Worm (Caenorhabditis elegans) whole organism, L3 larva: ENCODE results near the gene Y55D9A.2.

Experiments used
- R02D3.7 ChIP-seq: fragments of 150-350 bp; optimal IDR thresholded peaks from 2 replicates; lab custom pipeline; 2014; ENCODE audit warnings: missing biosample characterization, missing genetic modification characterization
- ZK546.5 ChIP-seq: sonication (generic microtip); optimal IDR thresholded peaks from 2 replicates; lab custom pipeline; 2017; ENCODE audit warnings: missing biosample characterization, missing genetic modification characterization
- aly-2 ChIP-seq: fragments of 150-350 bp; optimal IDR thresholded peaks from 2 replicates; lab custom pipeline; 2014; ENCODE audit warnings: missing biosample characterization, missing genetic modification characterization
- ama-1 ChIP-seq: fragments of 150-350 bp; optimal IDR thresholded peaks from 2 replicates; lab custom pipeline; 2018
- ceh-16 ChIP-seq: sonication (generic microtip); optimal IDR thresholded peaks from 2 replicates; lab custom pipeline; 2017; ENCODE audit warnings: missing biosample characterization, missing genetic modification characterization
- ceh-28 ChIP-seq: fragments of 150-350 bp; optimal IDR thresholded peaks from 2 replicates; lab custom pipeline; 2014; ENCODE audit warnings: missing biosample characterization, missing genetic modification reagents, missing genetic modification characterization
- ceh-82 ChIP-seq: fragments of 150-350 bp; optimal IDR thresholded peaks from 2 replicates; lab custom pipeline; 2014; ENCODE audit warnings: missing biosample characterization, missing genetic modification characterization
- ceh-9 ChIP-seq: sonication (generic microtip); optimal IDR thresholded peaks from 2 replicates; lab custom pipeline; 2018; ENCODE audit warnings: missing biosample characterization, missing genetic modification characterization
- daf-12 ChIP-seq: fragments of 150-350 bp; optimal IDR thresholded peaks from 2 replicates; lab custom pipeline; 2014; ENCODE audit warnings: missing biosample characterization, missing genetic modification reagents, missing genetic modification characterization
- egl-27 ChIP-seq: sonication (generic microtip); optimal IDR thresholded peaks from 4 replicates; lab custom pipeline; 2017; ENCODE audit warnings: missing biosample characterization, missing genetic modification reagents, missing genetic modification characterization
- egl-5 ChIP-seq: fragments of 150-350 bp; optimal IDR thresholded peaks from 2 replicates; lab custom pipeline; 2017; ENCODE audit warnings: missing biosample characterization, missing genetic modification reagents, missing genetic modification characterization, inconsistent platforms
- elt-1 ChIP-seq: fragments of 150-350 bp; optimal IDR thresholded peaks from 2 replicates; lab custom pipeline; 2014; ENCODE audit warnings: missing biosample characterization, missing genetic modification characterization
- elt-2 ChIP-seq: sonication (generic microtip); optimal IDR thresholded peaks from 2 replicates; lab custom pipeline; 2016; ENCODE audit warnings: missing genetic modification reagents, mild to moderate bottlenecking, missing genetic modification characterization, missing compliant biosample characterization
- elt-3 ChIP-seq, 3 experiments: fragments of 150-350 bp in 1 of 3; sonication (generic microtip) in 2 of 3; optimal IDR thresholded peaks; 2 replicates in 2 of 3; 4 replicates in 1 of 3; lab custom pipeline; 2014 to 2017; ENCODE audit warnings: missing biosample characterization in 3 of 3, missing genetic modification characterization in 3 of 3
- eor-1 ChIP-seq, 2 experiments: fragments of 150-350 bp; optimal IDR thresholded peaks; 2 replicates each; lab custom pipeline; 2014 to 2018; ENCODE audit warnings: missing biosample characterization in 2 of 2, missing genetic modification characterization in 2 of 2
- fkh-10 ChIP-seq: sonication (generic microtip); optimal IDR thresholded peaks from 2 replicates; lab custom pipeline; 2017; ENCODE audit warnings: missing biosample characterization, missing genetic modification reagents, missing genetic modification characterization
- fkh-2 ChIP-seq: fragments of 150-350 bp; optimal IDR thresholded peaks from 2 replicates; lab custom pipeline; 2014; ENCODE audit warnings: missing biosample characterization, missing genetic modification reagents, missing genetic modification characterization
- fos-1 ChIP-seq: fragments of 150-350 bp; optimal IDR thresholded peaks from 2 replicates; lab custom pipeline; 2014; ENCODE audit warnings: missing biosample characterization, missing genetic modification characterization
- hmg-11 ChIP-seq: sonication (generic microtip); optimal IDR thresholded peaks from 2 replicates; lab custom pipeline; 2016; ENCODE audit warnings: missing genetic modification characterization, missing compliant biosample characterization
- jun-1 ChIP-seq: fragments of 150-350 bp; optimal IDR thresholded peaks from 2 replicates; lab custom pipeline; 2014; ENCODE audit warnings: missing biosample characterization, missing genetic modification reagents, missing genetic modification characterization
- lin-15B ChIP-seq: fragments of 150-350 bp; optimal IDR thresholded peaks from 2 replicates; lab custom pipeline; 2014; ENCODE audit warnings: missing biosample characterization, missing genetic modification characterization
- lin-39 ChIP-seq: fragments of 150-350 bp; optimal IDR thresholded peaks from 2 replicates; lab custom pipeline; 2018; ENCODE audit warnings: missing biosample characterization, missing genetic modification reagents, missing genetic modification characterization
- lsy-12 ChIP-seq: sonication (generic microtip); optimal IDR thresholded peaks from 2 replicates; lab custom pipeline; 2016; ENCODE audit warnings: mild to moderate bottlenecking, missing genetic modification characterization, missing compliant biosample characterization
- mdl-1 ChIP-seq: fragments of 150-350 bp; optimal IDR thresholded peaks from 2 replicates; lab custom pipeline; 2014; ENCODE audit warnings: missing biosample characterization, missing genetic modification characterization
- mml-1 ChIP-seq: fragments of 150-350 bp; sonication (generic microtip); optimal IDR thresholded peaks from 3 replicates; lab custom pipeline; 2014; ENCODE audit warnings: missing biosample characterization, missing genetic modification characterization
- nfya-1 ChIP-seq: sonication (generic microtip); optimal IDR thresholded peaks from 2 replicates; lab custom pipeline; 2017; ENCODE audit warnings: missing genetic modification characterization, mild to moderate bottlenecking, missing compliant biosample characterization, antibody characterized with exemption, moderate library complexity; ENCODE audit not compliant: insufficient read depth
- nhr-11 ChIP-seq: fragments of 150-350 bp; optimal IDR thresholded peaks from 2 replicates; lab custom pipeline; 2014; ENCODE audit warnings: missing biosample characterization, missing genetic modification characterization
- nhr-12 ChIP-seq: fragments of 150-350 bp; optimal IDR thresholded peaks from 2 replicates; lab custom pipeline; 2014; ENCODE audit warnings: missing biosample characterization, missing genetic modification characterization
- nhr-23 ChIP-seq: fragments of 150-350 bp; optimal IDR thresholded peaks from 2 replicates; lab custom pipeline; 2014; ENCODE audit warnings: missing biosample characterization, missing genetic modification reagents, missing genetic modification characterization
- nhr-237 ChIP-seq: fragments of 150-350 bp; optimal IDR thresholded peaks from 2 replicates; lab custom pipeline; 2014; ENCODE audit warnings: missing biosample characterization, missing genetic modification characterization
- nhr-25 ChIP-seq: sonication (generic microtip); optimal IDR thresholded peaks from 2 replicates; lab custom pipeline; 2017; ENCODE audit warnings: missing biosample characterization, missing genetic modification characterization
- nhr-28 ChIP-seq: fragments of 150-350 bp; optimal IDR thresholded peaks from 2 replicates; lab custom pipeline; 2014; ENCODE audit warnings: missing biosample characterization, missing genetic modification characterization
- nhr-43 ChIP-seq: sonication (generic microtip); optimal IDR thresholded peaks from 2 replicates; lab custom pipeline; 2016; ENCODE audit warnings: mild to moderate bottlenecking, missing genetic modification characterization, missing compliant biosample characterization; ENCODE audit not compliant: poor library complexity, severe bottlenecking
- nhr-67 ChIP-seq: fragments of 150-350 bp; optimal IDR thresholded peaks from 2 replicates; lab custom pipeline; 2014; ENCODE audit warnings: missing biosample characterization, missing genetic modification characterization
- nhr-76 ChIP-seq: fragments of 150-350 bp; sonication (generic microtip); optimal IDR thresholded peaks from 5 replicates; lab custom pipeline; 2014; ENCODE audit warnings: missing biosample characterization, missing genetic modification characterization
- nhr-77 ChIP-seq: fragments of 150-350 bp; optimal IDR thresholded peaks from 2 replicates; lab custom pipeline; 2014; ENCODE audit warnings: missing biosample characterization, missing genetic modification characterization
- pha-4 ChIP-seq: fragments of 150-350 bp; optimal IDR thresholded peaks from 2 replicates; lab custom pipeline; 2014; ENCODE audit warnings: missing biosample characterization, missing genetic modification reagents, missing genetic modification characterization
- pqm-1 ChIP-seq: fragments of 150-350 bp; optimal IDR thresholded peaks from 2 replicates; lab custom pipeline; 2017; ENCODE audit warnings: missing biosample characterization, missing genetic modification characterization, inconsistent platforms
- sea-2 ChIP-seq: fragments of 150-350 bp; sonication (generic microtip); optimal IDR thresholded peaks from 4 replicates; lab custom pipeline; 2014; ENCODE audit warnings: missing biosample characterization, missing genetic modification reagents, missing genetic modification characterization
- skn-1 ChIP-seq: fragments of 150-350 bp; optimal IDR thresholded peaks from 2 replicates; lab custom pipeline; 2014; ENCODE audit warnings: missing biosample characterization, missing genetic modification characterization
- snpc-4 ChIP-seq: fragments of 150-350 bp; optimal IDR thresholded peaks from 2 replicates; lab custom pipeline; 2014; ENCODE audit warnings: missing biosample characterization, missing genetic modification characterization
- tbx-2 ChIP-seq: sonication (generic microtip); optimal IDR thresholded peaks from 2 replicates; lab custom pipeline; 2016; ENCODE audit warnings: mild to moderate bottlenecking, missing genetic modification characterization, missing compliant biosample characterization
- unc-39 ChIP-seq: sonication (generic microtip); optimal IDR thresholded peaks from 4 replicates; lab custom pipeline; 2017; ENCODE audit warnings: missing biosample characterization, missing genetic modification characterization
- unc-62 ChIP-seq: fragments of 150-350 bp; sonication (generic microtip); optimal IDR thresholded peaks from 4 replicates; lab custom pipeline; 2014; ENCODE audit warnings: missing biosample characterization, missing genetic modification reagents, missing genetic modification characterization
- zag-1 ChIP-seq: fragments of 150-350 bp; optimal IDR thresholded peaks from 2 replicates; lab custom pipeline; 2014; ENCODE audit warnings: missing biosample characterization, missing genetic modification characterization
- ztf-11 ChIP-seq: fragments of 150-350 bp; optimal IDR thresholded peaks from 2 replicates; lab custom pipeline; 2014; ENCODE audit warnings: missing biosample characterization, missing genetic modification characterization
- ztf-4 ChIP-seq: fragments of 150-350 bp; optimal IDR thresholded peaks from 2 replicates; lab custom pipeline; 2014; ENCODE audit warnings: missing biosample characterization, missing genetic modification characterization

Y55D9A.2 gene

DNA sequence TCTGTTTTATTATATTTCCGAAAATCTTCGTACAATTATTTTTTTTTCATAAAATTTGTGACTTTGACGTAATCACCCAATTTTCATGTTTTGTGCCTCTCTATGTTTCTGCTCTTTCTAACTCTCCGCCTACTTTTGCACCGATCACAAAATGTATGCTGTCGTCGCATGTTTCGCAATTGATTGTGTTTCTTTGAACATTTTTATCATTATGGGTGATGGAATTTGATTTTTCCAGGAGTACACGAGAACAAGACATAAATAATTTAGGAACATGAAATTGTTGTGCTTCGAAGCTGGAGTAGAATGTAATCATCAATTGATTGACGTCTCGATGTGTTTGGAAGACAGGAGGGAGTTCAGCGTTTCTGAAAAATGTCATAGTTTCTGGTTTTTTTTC is 4.3 kb downstream of the Y55D9A.2 start:
- TF ChIP-seq elt-2 (peak; percentile 94), elt-1 (tag; lab: Kevin White, UChicago) (no peak), pqm-1 (tag; lab: Kevin White, UChicago) (peak; percentile 94), jun-1 (peak; percentile 18), nhr-67 (tag; lab: Kevin White, UChicago) (no peak)

- TF ChIP-seq pqm-1 (tag; lab: Kevin White, UChicago) = peak; percentile 91
- TF ChIP-seq fkh-2 = no peak
- no peak for TF ChIP-seq ztf-4
- TF ChIP-seq elt-2 = peak; percentile 94
- peak; percentile 9 for TF ChIP-seq jun-1
- peak; percentile 27 for TF ChIP-seq pha-4 (tag; lab: Kevin White, UChicago)
- TF ChIP-seq, all 47 proteins: peak for 4
Observed at ce11 chrIV:12599158-12599557, 6.1 kb downstream of the Y55D9A.2 start, which contains the start of gene pgp-1. Gene pgp-1 (minus strand): TSS chrIV:12599169.

ce11 chrIV:12596960-12597359 is 8.3 kb downstream of the Y55D9A.2 start:
- TF ChIP-seq ceh-28 = no peak
- TF ChIP-seq egl-27 (tag; lab: Kevin White, UChicago) = no peak
- no peak for TF ChIP-seq pqm-1 (tag; lab: Kevin White, UChicago)

ce11 chrIV:12594574-12594973 is 10.7 kb downstream of the Y55D9A.2 start:
- TF ChIP-seq ceh-28 (no peak), nhr-237 (tag; lab: Kevin White, UChicago) (no peak), nhr-67 (tag; lab: Kevin White, UChicago) (no peak), fkh-10 (GFP tag; lab: Kevin White, UChicago) (no peak), ceh-9 (tag; lab: Kevin White, UChicago) (no peak), nhr-23 (tag; lab: Kevin White, UChicago) (peak; percentile 19), nhr-11 (no peak), ztf-11 (tag; lab: Kevin White, UChicago) (no peak), nhr-76 (no peak), nhr-77 (tag; lab: Kevin White, UChicago) (no peak), mml-1 (tag; lab: Kevin White, UChicago) (no peak), lin-15B (tag; lab: Kevin White, UChicago) (peak; percentile 46), snpc-4 (tag; lab: Kevin White, UChicago) (peak; percentile 52), pha-4 (tag; lab: Kevin White, UChicago) (peak; percentile 73), eor-1 (tag; optimal IDR thresholded peaks at IDR 0.05; lab: Kevin White, UChicago) (no peak), nfya-1 (tag; lab: Kevin White, UChicago) (peak; percentile 83), mdl-1 (tag; lab: Kevin White, UChicago) (no peak), ztf-4 (no peak), nhr-43 (tag; lab: Kevin White, UChicago) (no peak), ama-1 (lab: Kevin White, UChicago) (no peak), egl-27 (tag; lab: Kevin White, UChicago) (peak; percentile 6), ceh-82 (no peak), lsy-12 (tag; lab: Kevin White, UChicago) (peak; percentile 53), skn-1 (tag; lab: Kevin White, UChicago) (peak; percentile 7), hmg-11 (tag; lab: Kevin White, UChicago) (peak; percentile 91), pqm-1 (tag; lab: Kevin White, UChicago) (peak; percentile 26), egl-5 (tag; lab: Kevin White, UChicago) (no peak), elt-1 (tag; lab: Kevin White, UChicago) (no peak), jun-1 (peak; percentile 40), nhr-25 (tag; lab: Kevin White, UChicago) (peak; percentile 11), elt-3 (tag; optimal IDR thresholded peaks at IDR 0.05; lab: Kevin White, UChicago) (no peak), unc-62 (GFP tag; lab: Kevin White, UChicago) (no peak), zag-1 (tag; lab: Kevin White, UChicago) (no peak), ZK546.5 (tag; lab: Kevin White, UChicago) (no peak), nhr-28 (no peak), R02D3.7 (tag; lab: Kevin White, UChicago) (peak; percentile 31), fos-1 (tag; lab: Kevin White, UChicago) (no peak), sea-2 (no peak), nhr-12 (no peak), lin-39 (tag; lab: Kevin White, UChicago) (peak; percentile 60), ceh-16 (tag; lab: Kevin White, UChicago) (no peak), fkh-2 (no peak), aly-2 (tag; lab: Kevin White, UChicago) (no peak), elt-2 (peak; percentile 62), tbx-2 (peak; percentile 43), unc-39 (tag; lab: Kevin White, UChicago) (no peak), daf-12 (tag; lab: Kevin White, UChicago) (no peak)
